Worm (Caenorhabditis elegans) whole organism, late embryonic: ENCODE results near the gene srh-37.

Experiments used
- ets-4 ChIP-seq: sonication (generic microtip); optimal IDR thresholded peaks from 2 replicates; lab custom pipeline; 2016; ENCODE audit warnings: missing genetic modification characterization, missing compliant biosample characterization
- nfya-1 ChIP-seq: sonication (generic microtip); optimal IDR thresholded peaks from 2 replicates; lab custom pipeline; 2017; ENCODE audit warnings: missing genetic modification characterization, mild to moderate bottlenecking, missing compliant biosample characterization, antibody characterized with exemption, moderate library complexity

DNA sequence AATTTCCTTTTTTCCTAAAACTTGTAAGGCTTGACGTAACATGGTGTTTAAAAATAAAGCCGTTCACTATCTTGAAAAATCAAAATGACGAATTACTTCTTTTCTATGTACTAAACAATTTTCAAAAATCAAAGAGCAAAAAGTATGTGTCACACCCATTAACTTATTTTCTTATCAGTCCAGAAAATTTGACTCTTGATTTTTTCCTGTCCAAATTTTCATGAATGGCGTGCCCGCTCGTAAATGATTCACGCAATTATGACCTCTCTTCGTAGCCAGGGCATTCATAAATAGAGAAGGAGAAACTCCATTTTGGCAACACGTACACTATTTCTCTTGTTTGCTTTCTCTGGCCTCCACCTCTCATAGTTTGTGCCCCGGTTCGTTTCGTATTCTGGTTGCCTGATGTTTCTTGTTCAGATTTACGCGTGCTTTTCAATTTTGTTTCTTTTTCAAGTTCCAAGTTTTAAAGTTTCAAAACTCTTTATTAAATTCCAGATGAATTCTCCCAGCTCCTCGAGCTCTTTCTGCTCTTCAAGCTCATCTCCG lies 34.6 kb downstream of the srh-37 start, which contains the start of gene nhr-55:
- no peak for TF ChIP-seq nfya-1 (tag; lab: Kevin White, UChicago)
- no peak for TF ChIP-seq ets-4
